Fruit fly (Drosophila melanogaster): Measurements from ENCODE around the gene O-fut2.
A peak's percentile ranks its signal among the peaks of the same experiment; 100 is the strongest.

O-fut2 gene

DNA sequence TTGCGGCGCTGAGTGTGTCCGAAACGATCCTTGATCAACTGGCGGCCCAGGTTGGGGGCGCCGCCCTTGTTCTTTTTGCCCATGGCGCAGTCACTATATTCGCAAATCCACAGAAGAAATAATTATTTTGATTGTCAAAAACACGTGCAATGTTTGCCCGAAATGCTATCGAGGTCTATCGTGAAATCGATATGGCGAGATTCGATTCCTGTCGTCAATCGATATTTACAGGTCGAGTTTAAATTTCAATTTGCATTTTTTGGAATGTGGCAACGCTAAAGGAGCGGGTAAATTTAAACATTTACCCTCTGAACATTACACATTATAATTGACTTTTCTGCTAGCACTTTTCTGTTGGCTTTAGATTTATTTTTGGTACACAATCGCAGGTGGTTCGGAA, 1.8 kb downstream of the O-fut2 start, which contains the start of gene Ns3 (continued):
- TF ChIP-seq phol (tag; optimal IDR thresholded peaks at IDR 0.05): peak; percentile 27
- peak; percentile 82 for TF ChIP-seq CG2116 (GFP tag; optimal IDR thresholded peaks at IDR 0.05)
- peak; percentile 82 for TF ChIP-seq CG16813 (GFP tag; IDR thresholded peaks at IDR 0.05; ENCODE audit: partially characterized antibody)
- no peak for TF ChIP-seq cato (GFP tag; optimal IDR thresholded peaks at IDR 0.05; ENCODE audit: borderline replicate concordance)
- no peak for TF ChIP-seq CG4707 (GFP tag; optimal IDR thresholded peaks at IDR 0.05)
- no peak for TF ChIP-seq trh (GFP tag; optimal IDR thresholded peaks at IDR 0.05)
- TF ChIP-seq NFAT (GFP tag; IDR thresholded peaks at IDR 0.05): no peak
- TF ChIP-seq CkIIα-i1 (GFP tag; IDR thresholded peaks at IDR 0.05): no peak
- no peak for TF ChIP-seq CG4360 (GFP tag; IDR thresholded peaks at IDR 0.05)
- peak; percentile 94 for TF ChIP-seq Dp (GFP tag; optimal IDR thresholded peaks at IDR 0.05)
- no peak for TF ChIP-seq CG18599 (GFP tag; optimal IDR thresholded peaks at IDR 0.05)
- peak; percentile 10 for TF ChIP-seq gro (GFP tag; optimal IDR thresholded peaks at IDR 0.05)
- no peak for TF ChIP-seq fd96Cb (tag; optimal IDR thresholded peaks at IDR 0.05)
- peak; percentile 49; the same call in 1 of the 2 replicates for TF ChIP-seq CG2129 (GFP tag; IDR thresholded peaks at IDR 0.05; ENCODE audit: partially characterized antibody)
- 0 out of 3 replicates have a peak, but pooled peaks have one; percentile 9 for TF ChIP-seq CG34422 (GFP tag; IDR thresholded peaks at IDR 0.05)
- TF ChIP-seq bcd (GFP tag; optimal IDR thresholded peaks at IDR 0.05): no peak
- TF ChIP-seq Med (GFP tag): peak; percentile 52
- TF ChIP-seq nerfin-1 (tag; optimal IDR thresholded peaks at IDR 0.05): no peak
- TF ChIP-seq ato (GFP tag; IDR thresholded peaks at IDR 0.05; ENCODE audit: partially characterized antibody): peak; percentile 87
- TF ChIP-seq Opbp (GFP tag; IDR thresholded peaks at IDR 0.05; ENCODE audit: partially characterized antibody): peak; percentile 86
- TF ChIP-seq vvl (GFP tag; IDR thresholded peaks at IDR 0.05): peak; percentile 95
- no peak for TF ChIP-seq CG12071 (GFP tag; optimal IDR thresholded peaks at IDR 0.05)
- TF ChIP-seq E2f2 (GFP tag; IDR thresholded peaks at IDR 0.05): peak; percentile 95
- TF ChIP-seq unc-4 (GFP tag; IDR thresholded peaks at IDR 0.05; ENCODE audit: partially characterized antibody): peak; percentile 86
- TF ChIP-seq sna (GFP tag; IDR thresholded peaks at IDR 0.05; ENCODE audit: partially characterized antibody): peak; percentile 88
- peak; percentile 32; the same call in 1 of the 2 replicates for TF ChIP-seq CG3847 (GFP tag; IDR thresholded peaks at IDR 0.05)
- TF ChIP-seq pzg (GFP tag; optimal IDR thresholded peaks at IDR 0.05): peak; percentile 87
- no peak for TF ChIP-seq Chrac-16 (GFP tag; optimal IDR thresholded peaks at IDR 0.05)
- TF ChIP-seq Doc3 (GFP tag; IDR thresholded peaks at IDR 0.05; ENCODE audit: partially characterized antibody): peak; percentile 72
- TF ChIP-seq PHDP (tag; optimal IDR thresholded peaks at IDR 0.05): no peak
- peak; percentile 48 for TF ChIP-seq CG10267 (tag; optimal IDR thresholded peaks at IDR 0.05)
- TF ChIP-seq Scr (GFP tag; IDR thresholded peaks at IDR 0.05; ENCODE audit: partially characterized antibody): peak; percentile 75
- peak; percentile 53 for TF ChIP-seq CG3995 (GFP tag; optimal IDR thresholded peaks at IDR 0.05)
- TF ChIP-seq Drgx (GFP tag; IDR thresholded peaks at IDR 0.05): no peak
- TF ChIP-seq HmgZ (tag; optimal IDR thresholded peaks at IDR 0.05): peak; percentile 51
- peak; percentile 91 for TF ChIP-seq CG6791 (GFP tag; IDR thresholded peaks at IDR 0.05; ENCODE audit: partially characterized antibody)
- TF ChIP-seq sens (GFP tag): peak; percentile 64
- no peak for TF ChIP-seq corto (GFP tag; optimal IDR thresholded peaks at IDR 0.05)
- peak; percentile 92 for TF ChIP-seq Bgb (GFP tag; IDR thresholded peaks at IDR 0.05; ENCODE audit: partially characterized antibody)
- no peak for TF ChIP-seq CG7839 (tag; optimal IDR thresholded peaks at IDR 0.05)
- peak; percentile 64 for TF ChIP-seq trem (tag; optimal IDR thresholded peaks at IDR 0.05)
- peak; percentile 1 for TF ChIP-seq cg (GFP tag; optimal IDR thresholded peaks at IDR 0.05)
- TF ChIP-seq CG15514 (GFP tag; optimal IDR thresholded peaks at IDR 0.05): peak; percentile 86
- TF ChIP-seq CG13287 (GFP tag; IDR thresholded peaks at IDR 0.05; ENCODE audit: partially characterized antibody): peak; percentile 95
- TF ChIP-seq CG9797 (GFP tag; optimal IDR thresholded peaks at IDR 0.05): peak; percentile 28
- TF ChIP-seq Ets97D (GFP tag; optimal IDR thresholded peaks at IDR 0.05): peak; percentile 2
- TF ChIP-seq CG14860 (GFP tag; IDR thresholded peaks at IDR 0.05; ENCODE audit: partially characterized antibody): peak; percentile 84
- TF ChIP-seq hb (GFP tag; IDR thresholded peaks at IDR 0.05; ENCODE audit: partially characterized antibody): peak; percentile 86
- TF ChIP-seq CG33213 (GFP tag; optimal IDR thresholded peaks at IDR 0.05): peak; percentile 5
